Worm (Caenorhabditis elegans) whole organism, young adult: ENCODE data around the gene cec-6.

Experiments
- B0261.1 ChIP-seq: sonication (generic microtip); optimal IDR thresholded peaks from 2 replicates; lab custom pipeline; 2016; ENCODE audit warnings: mild to moderate bottlenecking, missing genetic modification characterization, moderate library complexity, missing compliant biosample characterization
- C06A6.2 ChIP-seq: fragments of 200-800 bp; sonication (Bioruptor generic); conservative IDR thresholded peaks from 2 replicates; pipeline ENCODE4 v1.3.6; 2022; ENCODE audit warnings: missing genetic modification characterization, missing compliant biosample characterization
- F23B12.7 ChIP-seq: sonication (generic microtip); optimal IDR thresholded peaks from 2 replicates; lab custom pipeline; 2017; ENCODE audit warnings: missing genetic modification characterization, mild to moderate bottlenecking, missing compliant biosample characterization, antibody characterized with exemption, moderate library complexity; ENCODE audit not compliant: insufficient read depth
- F33H1.4 ChIP-seq: fragments of 200-800 bp; sonication (Bioruptor generic); IDR thresholded peaks from 2 replicates; pipeline ENCODE4 v1.3.6; 2022; ENCODE audit warnings: missing genetic modification reagents, missing genetic modification characterization, missing compliant biosample characterization
- F57A8.1 ChIP-seq: fragments of 200-800 bp; sonication (Bioruptor generic); optimal IDR thresholded peaks from 2 replicates; lab custom pipeline; 2018; ENCODE audit warnings: mild to moderate bottlenecking, missing genetic modification characterization, moderate library complexity, missing compliant biosample characterization
- T07F8.4 ChIP-seq: sonication (generic microtip); optimal IDR thresholded peaks from 2 replicates; lab custom pipeline; 2016; ENCODE audit warnings: mild to moderate bottlenecking, missing genetic modification characterization, moderate library complexity, missing compliant biosample characterization
- T26A5.8 ChIP-seq: sonication (generic microtip); optimal IDR thresholded peaks from 2 replicates; lab custom pipeline; 2016; ENCODE audit warnings: missing genetic modification characterization, missing compliant biosample characterization
- Y53G8AR.9 ChIP-seq: fragments of 200-800 bp; sonication (Bioruptor generic); conservative IDR thresholded peaks from 2 replicates; pipeline ENCODE4 v1.3.6; 2022; ENCODE audit warnings: missing genetic modification reagents, missing genetic modification characterization, missing compliant biosample characterization
- Y56A3A.18 ChIP-seq: fragments of 200-800 bp; sonication (Bioruptor generic); IDR thresholded peaks from 2 replicates; pipeline ENCODE4 v1.3.6; 2022; ENCODE audit warnings: missing genetic modification reagents, missing genetic modification characterization, missing compliant biosample characterization
- Y95B8A.8 ChIP-seq: fragments of 200-800 bp; sonication (Bioruptor generic); IDR thresholded peaks from 2 replicates; pipeline ENCODE4 v1.3.6; 2022; ENCODE audit warnings: missing genetic modification reagents, missing genetic modification characterization, missing compliant biosample characterization
- atf-7 ChIP-seq: sonication (generic microtip); optimal IDR thresholded peaks from 2 replicates; lab custom pipeline; 2017; ENCODE audit warnings: mild to moderate bottlenecking, missing genetic modification characterization, missing compliant biosample characterization
- athp-1 ChIP-seq: sonication (generic microtip); optimal IDR thresholded peaks from 2 replicates; lab custom pipeline; 2017; ENCODE audit warnings: mild to moderate bottlenecking, missing genetic modification characterization, missing compliant biosample characterization
- attf-3 ChIP-seq: fragments of 200-800 bp; sonication (Bioruptor generic); conservative IDR thresholded peaks from 2 replicates; pipeline ENCODE4 v1.3.6; 2022; ENCODE audit warnings: missing genetic modification reagents, missing genetic modification characterization, missing compliant biosample characterization
- attf-6 ChIP-seq: fragments of 200-800 bp; sonication (Bioruptor generic); IDR thresholded peaks from 2 replicates; pipeline ENCODE4 v1.3.6; 2022; ENCODE audit warnings: missing genetic modification reagents, missing genetic modification characterization, missing compliant biosample characterization
- bed-2 ChIP-seq: fragments of 200-800 bp; sonication (Bioruptor generic); IDR thresholded peaks from 2 replicates; pipeline ENCODE4 v1.3.6; 2022; ENCODE audit warnings: missing genetic modification reagents, missing genetic modification characterization, missing compliant biosample characterization
- ceh-100 ChIP-seq: fragments of 200-800 bp; sonication (Bioruptor generic); IDR thresholded peaks from 2 replicates; pipeline ENCODE4 v1.3.6; 2022; ENCODE audit warnings: missing genetic modification reagents, missing genetic modification characterization, missing compliant biosample characterization
- die-1 ChIP-seq: sonication (generic microtip); optimal IDR thresholded peaks from 2 replicates; lab custom pipeline; 2016; ENCODE audit warnings: missing genotype, mild to moderate bottlenecking, missing genetic modification characterization, missing compliant biosample characterization
- egl-18 ChIP-seq: fragments of 200-800 bp; sonication (Bioruptor generic); IDR thresholded peaks from 2 replicates; pipeline ENCODE4 v1.3.6; 2022; ENCODE audit warnings: missing genetic modification reagents, missing genetic modification characterization, missing compliant biosample characterization
- egl-44 ChIP-seq: fragments of 200-800 bp; sonication (Bioruptor generic); IDR thresholded peaks from 2 replicates; pipeline ENCODE4 v1.3.6; 2022; ENCODE audit warnings: missing genetic modification reagents, missing genetic modification characterization, missing compliant biosample characterization
- ekl-4 ChIP-seq: fragments of 200-800 bp; sonication (Bioruptor generic); IDR thresholded peaks from 2 replicates; pipeline ENCODE4 v1.3.6; 2022; ENCODE audit warnings: missing genetic modification reagents, missing genetic modification characterization, missing compliant biosample characterization
- fkh-3 ChIP-seq: sonication (generic microtip); optimal IDR thresholded peaks from 2 replicates; lab custom pipeline; 2016; ENCODE audit warnings: mild to moderate bottlenecking, missing genetic modification characterization, missing compliant biosample characterization
- hlh-26 ChIP-seq: fragments of 200-800 bp; sonication (Bioruptor generic); conservative IDR thresholded peaks from 2 replicates; pipeline ENCODE4 v1.3.6; 2022; ENCODE audit warnings: missing genetic modification reagents, missing genetic modification characterization, missing compliant biosample characterization
- hmg-1.2 ChIP-seq: fragments of 200-800 bp; sonication (Bioruptor generic); IDR thresholded peaks from 2 replicates; pipeline ENCODE4 v1.3.6; 2022; ENCODE audit warnings: missing genetic modification reagents, missing genetic modification characterization, missing compliant biosample characterization
- hmg-20 ChIP-seq: fragments of 200-800 bp; sonication (Bioruptor generic); IDR thresholded peaks from 2 replicates; pipeline ENCODE4 v1.3.6; 2022; ENCODE audit warnings: missing genetic modification reagents, missing genetic modification characterization, missing compliant biosample characterization
- lag-1 ChIP-seq: fragments of 200-800 bp; sonication (Bioruptor generic); IDR thresholded peaks from 2 replicates; pipeline ENCODE4 v1.3.6; 2022; ENCODE audit warnings: missing genetic modification reagents, missing genetic modification characterization, missing compliant biosample characterization
- lin-26 ChIP-seq: fragments of 200-800 bp; sonication (Bioruptor generic); IDR thresholded peaks from 2 replicates; pipeline ENCODE4 v1.3.6; 2022; ENCODE audit warnings: missing genetic modification reagents, missing genetic modification characterization, missing compliant biosample characterization
- lsy-27 ChIP-seq: sonication (generic microtip); optimal IDR thresholded peaks from 2 replicates; lab custom pipeline; 2017; ENCODE audit warnings: missing genetic modification characterization, mild to moderate bottlenecking, missing compliant biosample characterization, antibody characterized with exemption, missing genotype, borderline replicate concordance; ENCODE audit not compliant: insufficient read depth
- madf-6 ChIP-seq: fragments of 200-800 bp; sonication (Bioruptor generic); IDR thresholded peaks from 2 replicates; pipeline ENCODE4 v1.3.6; 2022; ENCODE audit warnings: missing genetic modification reagents, missing genetic modification characterization, missing compliant biosample characterization
- mcd-1 ChIP-seq: fragments of 200-800 bp; sonication (Bioruptor generic); IDR thresholded peaks from 2 replicates; pipeline ENCODE4 v1.3.6; 2022; ENCODE audit warnings: missing genetic modification reagents, missing genetic modification characterization, missing compliant biosample characterization
- mel-28 ChIP-seq: sonication (generic microtip); optimal IDR thresholded peaks from 2 replicates; lab custom pipeline; 2016; ENCODE audit warnings: borderline replicate concordance, mild to moderate bottlenecking, missing genetic modification characterization, missing compliant biosample characterization
- mxl-1 ChIP-seq: sonication (generic microtip); optimal IDR thresholded peaks from 2 replicates; lab custom pipeline; 2016; ENCODE audit warnings: missing genetic modification characterization, missing compliant biosample characterization
- nfya-2 ChIP-seq: fragments of 200-800 bp; sonication (Bioruptor generic); IDR thresholded peaks from 2 replicates; pipeline ENCODE4 v1.3.6; 2022; ENCODE audit warnings: missing genetic modification reagents, missing genetic modification characterization, missing compliant biosample characterization
- nhr-120 ChIP-seq: fragments of 200-800 bp; sonication (Bioruptor generic); IDR thresholded peaks from 2 replicates; pipeline ENCODE4 v1.3.6; 2022; ENCODE audit warnings: missing genetic modification characterization, missing compliant biosample characterization
- nhr-90 ChIP-seq: sonication (generic microtip); optimal IDR thresholded peaks from 2 replicates; lab custom pipeline; 2016; ENCODE audit warnings: missing genotype, mild to moderate bottlenecking, missing genetic modification characterization, missing compliant biosample characterization
- pbrm-1 ChIP-seq: fragments of 200-800 bp; sonication (Bioruptor generic); IDR thresholded peaks from 2 replicates; pipeline ENCODE4 v1.3.6; 2022; ENCODE audit warnings: missing genetic modification reagents, missing genetic modification characterization, missing compliant biosample characterization
- rec-8 ChIP-seq, 2 experiments: sonication (generic microtip); optimal IDR thresholded peaks; 2 replicates each; lab custom pipeline; 2016; ENCODE audit warnings: mild to moderate bottlenecking in 2 of 2, missing genetic modification characterization in 2 of 2, missing genetic modification reagents in 2 of 2, missing genotype in 2 of 2, missing biosample characterization in 1 of 2, missing compliant biosample characterization in 1 of 2, moderate library complexity in 1 of 2
- repo-1 ChIP-seq: sonication (generic microtip); optimal IDR thresholded peaks from 2 replicates; lab custom pipeline; 2017; ENCODE audit warnings: mild to moderate bottlenecking, missing genetic modification characterization, missing compliant biosample characterization
- sea-2 ChIP-seq: fragments of 200-800 bp; sonication (Bioruptor generic); IDR thresholded peaks from 2 replicates; pipeline ENCODE4 v1.3.6; 2022; ENCODE audit warnings: missing genetic modification characterization, missing compliant biosample characterization
- somi-1 ChIP-seq: fragments of 200-800 bp; sonication (Bioruptor generic); optimal IDR thresholded peaks from 2 replicates; lab custom pipeline; 2018; ENCODE audit warnings: mild to moderate bottlenecking, missing genetic modification characterization, missing compliant biosample characterization
- sptf-2 ChIP-seq: fragments of 200-800 bp; sonication (Bioruptor generic); optimal IDR thresholded peaks from 2 replicates; lab custom pipeline; 2018; ENCODE audit warnings: mild to moderate bottlenecking, missing genetic modification characterization, missing compliant biosample characterization
- ztf-25 ChIP-seq: fragments of 200-800 bp; sonication (Bioruptor generic); IDR thresholded peaks from 2 replicates; pipeline ENCODE4 v1.3.6; 2022; ENCODE audit warnings: missing genetic modification reagents, missing genetic modification characterization, missing compliant biosample characterization
- ztf-3 ChIP-seq: fragments of 200-800 bp; sonication (Bioruptor generic); optimal IDR thresholded peaks from 2 replicates; lab custom pipeline; 2018; ENCODE audit warnings: mild to moderate bottlenecking, missing genetic modification characterization, missing compliant biosample characterization

cec-6 gene

DNA sequence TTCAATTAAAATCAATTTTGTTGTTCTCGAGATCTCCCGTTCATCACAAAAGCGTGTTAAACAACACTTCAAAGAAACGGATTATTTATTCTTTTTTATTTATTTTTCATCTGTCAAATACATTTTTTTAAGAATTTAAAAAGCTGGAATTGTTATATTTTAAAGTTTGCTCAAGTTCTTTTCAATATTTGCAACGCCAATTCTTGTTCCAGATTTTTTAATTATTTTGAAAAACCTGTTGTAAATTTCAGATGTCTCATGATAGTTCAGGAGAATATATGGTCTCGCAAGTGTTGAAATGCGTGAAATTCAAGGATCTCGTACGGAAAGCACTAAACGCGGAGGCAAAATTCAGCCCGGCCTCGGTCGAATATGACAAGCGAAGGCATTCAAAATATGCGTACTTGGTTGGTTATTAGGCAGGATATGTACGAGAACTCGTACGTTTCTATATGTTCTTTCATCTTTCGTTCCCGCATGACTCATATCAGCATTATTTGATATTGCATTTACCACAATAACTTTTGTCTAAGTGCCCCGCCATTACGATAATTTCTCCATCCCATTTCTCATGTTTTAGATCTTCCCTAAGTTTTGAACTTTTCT lies at the start of gene cec-6 (continued):
- TF ChIP-seq F57A8.1 (GFP tag; lab: Kevin White, UChicago) (no peak), T26A5.8 (tag; lab: Kevin White, UChicago) (no peak), egl-18 (GFP tag; lab: Robert Waterston, UW) (no peak), ceh-100 (GFP tag; lab: Robert Waterston, UW) (no peak), ztf-25 (GFP tag; lab: Robert Waterston, UW) (no peak), athp-1 (peak; percentile 34), nhr-90 (tag; lab: Kevin White, UChicago) (no peak), nhr-120 (GFP tag; lab: Robert Waterston, UW) (no peak), mxl-1 (tag; lab: Kevin White, UChicago) (no peak), attf-3 (no peak), madf-6 (peak; percentile 25; the same call in 1 of the 2 replicates), Y56A3A.18 (GFP tag; lab: Robert Waterston, UW) (no peak), C06A6.2 (GFP tag; lab: Robert Waterston, UW) (no peak), pbrm-1 (GFP tag; lab: Robert Waterston, UW) (no peak), attf-6 (GFP tag; lab: Robert Waterston, UW) (no peak), Y95B8A.8 (no peak), F23B12.7 (no peak), fkh-3 (tag; lab: Kevin White, UChicago) (no peak), lag-1 (GFP tag; lab: Robert Waterston, UW) (no peak), hlh-26 (GFP tag; lab: Robert Waterston, UW) (no peak), ekl-4 (0 out of 2 replicates have a peak, but pooled peaks have one; percentile 58), rec-8 (tag; optimal IDR thresholded peaks at IDR 0.05; lab: Kevin White, UChicago) (no peak), F33H1.4 (no peak), T07F8.4 (tag; lab: Kevin White, UChicago) (no peak), hmg-1.2 (GFP tag; lab: Robert Waterston, UW) (peak; percentile 11; the same call in 1 of the 2 replicates), nfya-2 (GFP tag; lab: Robert Waterston, UW) (no peak), Y53G8AR.9 (GFP tag; lab: Robert Waterston, UW) (no peak), hmg-20 (GFP tag; lab: Robert Waterston, UW) (no peak), lin-26 (GFP tag; lab: Robert Waterston, UW) (no peak), die-1 (tag; lab: Kevin White, UChicago) (no peak)
- TF ChIP-seq, all 124 proteins: peak for 18

DNA sequence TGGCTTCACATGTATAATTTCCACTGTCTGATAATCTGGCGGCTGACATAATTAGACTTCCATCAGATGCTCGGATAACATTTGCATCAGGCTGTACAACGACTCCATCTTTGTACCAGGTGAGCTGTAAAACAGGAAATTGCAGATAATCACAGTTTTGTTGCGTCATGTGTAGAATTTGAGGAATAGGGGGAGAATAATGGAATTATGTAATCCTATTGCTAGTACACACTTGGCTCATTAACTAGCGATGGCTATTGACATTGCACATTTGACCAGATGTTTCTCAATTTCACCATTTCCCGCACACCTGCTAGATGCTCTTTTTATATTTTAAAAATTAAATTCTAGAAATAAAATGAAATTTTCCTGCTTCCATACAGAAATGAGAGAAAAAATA lies 43.2 kb upstream of the cec-6 start:
- no peak for TF ChIP-seq ztf-3 (GFP tag; lab: Kevin White, UChicago)

DNA sequence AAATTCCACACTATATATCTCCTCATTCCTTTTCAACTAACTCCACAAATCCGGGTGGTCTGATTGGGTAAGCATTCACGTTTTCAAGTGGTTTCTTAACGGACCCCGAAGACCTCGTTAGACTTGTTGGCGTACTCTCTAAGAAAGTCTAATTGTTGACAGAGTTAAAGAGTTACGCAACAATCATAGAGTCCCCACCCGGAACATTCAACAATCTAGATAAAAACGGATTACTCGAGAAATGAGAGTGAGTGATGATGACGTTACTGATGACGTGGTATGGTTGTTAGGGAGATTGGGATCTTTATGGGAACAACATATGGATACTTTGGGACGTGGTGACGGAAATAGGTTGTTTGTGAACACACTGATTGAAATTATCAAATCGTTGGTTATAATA lies 42.0 kb upstream of the cec-6 start:
- TF ChIP-seq mel-28 (tag; lab: Kevin White, UChicago), result no peak
- no peak for TF ChIP-seq F23B12.7
- TF ChIP-seq egl-44 (GFP tag; lab: Robert Waterston, UW), result no peak
- no peak for TF ChIP-seq sea-2 (GFP tag; lab: Robert Waterston, UW)

DNA sequence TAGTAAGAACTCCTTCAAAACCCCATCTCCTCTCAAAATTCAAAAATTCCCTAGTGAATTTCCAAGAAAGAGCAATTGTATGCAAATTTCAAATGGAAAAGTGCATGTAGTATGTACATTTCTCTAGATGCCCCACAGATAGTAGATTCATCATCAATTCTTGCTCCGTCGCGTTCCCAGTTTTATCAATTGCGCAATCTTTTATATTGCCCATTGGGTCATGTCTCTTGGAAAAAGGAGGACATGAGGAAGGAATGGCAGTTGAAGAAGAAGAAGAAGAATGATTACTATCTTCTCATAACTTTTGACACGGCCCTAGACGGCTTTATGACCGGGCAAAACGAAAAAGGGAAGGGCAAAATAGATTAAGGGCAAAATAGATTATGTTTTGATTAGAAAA lies 38.0 kb upstream of the cec-6 start:
- TF ChIP-seq sptf-2 (GFP tag; lab: Kevin White, UChicago) (no peak), attf-6 (GFP tag; lab: Robert Waterston, UW) (no peak), mcd-1 (GFP tag; lab: Robert Waterston, UW) (no peak), B0261.1 (tag; lab: Kevin White, UChicago) (no peak), ztf-25 (GFP tag; lab: Robert Waterston, UW) (no peak), somi-1 (GFP tag; lab: Kevin White, UChicago) (no peak), Y56A3A.18 (GFP tag; lab: Robert Waterston, UW) (no peak), lsy-27 (tag; lab: Kevin White, UChicago) (no peak), bed-2 (GFP tag; lab: Robert Waterston, UW) (no peak), hmg-20 (GFP tag; lab: Robert Waterston, UW) (no peak), repo-1 (tag; lab: Kevin White, UChicago) (no peak), attf-3 (no peak), madf-6 (no peak), athp-1 (no peak), atf-7 (tag; lab: Kevin White, UChicago) (no peak)
